Fruit fly (Drosophila melanogaster) whole organism, embryonic: Measurements from ENCODE around the gene CG13676.

ENCODE experiments used
- Awh ChIP-seq: fragments of 200-800 bp; sonication (Bioruptor generic); IDR thresholded peaks from 2 replicates; pipeline ENCODE4, ENCODE4 v1.3.6; 2022; ENCODE audit warnings: missing biosample characterization, missing genetic modification characterization
- Bgb ChIP-seq: fragments of 200-800 bp; sonication (Bioruptor generic); IDR thresholded peaks from 2 replicates; pipeline ENCODE4 v1.3.6; 2022; ENCODE audit warnings: missing biosample characterization, missing genetic modification characterization; ENCODE audit not compliant: partially characterized antibody
- CG11695 ChIP-seq: fragments of 200-800 bp; sonication (Bioruptor generic); IDR thresholded peaks from 3 replicates; pipeline ENCODE4 v1.3.6; 2022; ENCODE audit warnings: missing biosample characterization, missing genetic modification characterization
- CG1233 ChIP-seq: fragments of 200-800 bp; sonication (Bioruptor generic); optimal IDR thresholded peaks from 4 replicates; lab custom pipeline; 2018; ENCODE audit warnings: missing biosample characterization, mild to moderate bottlenecking, missing genetic modification characterization
- CG14667 ChIP-seq: fragments of 200-800 bp; sonication (Bioruptor generic); IDR thresholded peaks from 2 replicates; pipeline ENCODE4 v1.3.6; 2022; ENCODE audit warnings: missing biosample characterization, missing genetic modification characterization
- CG17361 ChIP-seq: fragments of 200-800 bp; sonication (Bioruptor generic); IDR thresholded peaks from 3 replicates; pipeline ENCODE4 v1.3.6; 2022; ENCODE audit warnings: missing biosample characterization, missing genetic modification characterization
- CG17612 ChIP-seq: fragments of 200-800 bp; sonication (Bioruptor generic); IDR thresholded peaks from 2 replicates; pipeline ENCODE4 v1.3.6; 2022; ENCODE audit warnings: missing biosample characterization, missing genetic modification characterization
- CG18262 ChIP-seq: fragments of 200-800 bp; optimal IDR thresholded peaks from 3 replicates; lab custom pipeline; 2019; ENCODE audit warnings: missing biosample characterization, mild to moderate bottlenecking, missing genetic modification characterization, moderate library complexity
- CG4282 ChIP-seq: fragments of 200-800 bp; sonication (Bioruptor generic); optimal IDR thresholded peaks from 2 replicates; lab custom pipeline; 2016; ENCODE audit warnings: missing biosample characterization, missing genetic modification characterization
- CG6689 ChIP-seq: fragments of 200-800 bp; sonication (Bioruptor generic); IDR thresholded peaks from 2 replicates; pipeline ENCODE4 v1.3.6; 2022; ENCODE audit warnings: missing biosample characterization, missing genetic modification characterization
- CG7271 ChIP-seq: fragments of 200-800 bp; sonication (Bioruptor generic); optimal IDR thresholded peaks from 2 replicates; lab custom pipeline; 2018; ENCODE audit warnings: missing biosample characterization, mild to moderate bottlenecking, missing genetic modification characterization, moderate library complexity
- CG7928 ChIP-seq: fragments of 200-800 bp; sonication (Bioruptor generic); optimal IDR thresholded peaks from 2 replicates; lab custom pipeline; 2017; ENCODE audit warnings: missing biosample characterization, mild to moderate bottlenecking, missing genetic modification characterization
- CG8290 ChIP-seq, 3 experiments: fragments of 200-800 bp; sonication (Bioruptor generic); optimal IDR thresholded peaks; 2 replicates each; lab custom pipeline; 2016 to 2019; ENCODE audit warnings: missing biosample characterization in 3 of 3, missing genetic modification characterization in 3 of 3, mild to moderate bottlenecking in 2 of 3, moderate library complexity in 1 of 3
- CG8765 ChIP-seq: fragments of 200-800 bp; sonication (Bioruptor generic); IDR thresholded peaks from 2 replicates; pipeline ENCODE4 v1.3.6; 2022; ENCODE audit warnings: missing biosample characterization, missing genetic modification characterization
- CG9609 ChIP-seq: fragments of 200-800 bp; sonication (Bioruptor generic); optimal IDR thresholded peaks from 3 replicates; lab custom pipeline; 2016; ENCODE audit warnings: missing biosample characterization, missing genetic modification characterization
- D ChIP-seq, 2 experiments: fragments of 200-800 bp in 1 of 2; fragments of >200 bp in 1 of 2; sonication (Bioruptor generic) in 1 of 2; optimal IDR thresholded peaks; 2 replicates in 1 of 2; 3 replicates in 1 of 2; lab custom pipeline; 2017; ENCODE audit warnings: mild to moderate bottlenecking in 1 of 2, missing biosample characterization in 1 of 2, missing genetic modification characterization in 1 of 2, missing genetic modification reagents in 1 of 2
- D19A ChIP-seq: fragments of 200-800 bp; optimal IDR thresholded peaks from 3 replicates; lab custom pipeline; 2019; ENCODE audit warnings: missing biosample characterization, mild to moderate bottlenecking, missing genetic modification characterization, moderate library complexity
- Dip2 ChIP-seq: fragments of 200-800 bp; sonication (Bioruptor generic); IDR thresholded peaks from 2 replicates; pipeline ENCODE4 v1.3.6; 2022; ENCODE audit warnings: missing biosample characterization, missing genetic modification characterization
- Dip3 ChIP-seq: fragments of 200-800 bp; sonication (Bioruptor generic); optimal IDR thresholded peaks from 3 replicates; lab custom pipeline; 2016; ENCODE audit warnings: missing biosample characterization, missing genetic modification characterization
- Doc2 ChIP-seq: fragments of 200-800 bp; sonication (Bioruptor generic); IDR thresholded peaks from 2 replicates; pipeline ENCODE4 v1.3.6; 2022; ENCODE audit warnings: missing biosample characterization, missing genetic modification characterization
- Ets65A ChIP-seq: fragments of 200-800 bp; sonication (Bioruptor generic); peaks from one replicate; lab custom pipeline; 2016; ENCODE audit warnings: missing biosample characterization, missing genetic modification characterization
- Fer1 ChIP-seq: fragments of 200-800 bp; sonication (Bioruptor generic); optimal IDR thresholded peaks from 2 replicates; lab custom pipeline; 2017; ENCODE audit warnings: missing biosample characterization, mild to moderate bottlenecking, missing genetic modification characterization
- H15 ChIP-seq: fragments of 200-800 bp; sonication (Bioruptor generic); IDR thresholded peaks from 3 replicates; pipeline ENCODE4 v1.3.6; 2022; ENCODE audit warnings: missing biosample characterization, missing genetic modification characterization
- NFAT ChIP-seq: fragments of 200-800 bp; sonication (Bioruptor generic); IDR thresholded peaks from 2 replicates; pipeline ENCODE4 v1.3.6; 2022; ENCODE audit warnings: missing biosample characterization, missing genetic modification characterization
- Sry-δ ChIP-seq: fragments of 200-800 bp; sonication (Bioruptor generic); optimal IDR thresholded peaks from 2 replicates; lab custom pipeline; 2016; ENCODE audit warnings: missing biosample characterization, missing genetic modification characterization
- Stat92E ChIP-seq, 3 experiments: fragments of >200 bp in 2 of 3; fragments of 200-800 bp in 1 of 3; sonication (Bioruptor generic) in 1 of 3; optimal IDR thresholded peaks; 2 replicates each; lab custom pipeline; 2017 to 2019; ENCODE audit warnings: missing biosample characterization in 3 of 3, missing genetic modification characterization in 3 of 3, mild to moderate bottlenecking in 1 of 3, moderate library complexity in 1 of 3
- Vsx1 ChIP-seq: fragments of 200-800 bp; sonication (Bioruptor generic); optimal IDR thresholded peaks from 2 replicates; lab custom pipeline; 2017; ENCODE audit warnings: missing biosample characterization, mild to moderate bottlenecking, missing genetic modification characterization, missing genetic modification reagents
- ac ChIP-seq: fragments of 200-800 bp; sonication (Bioruptor generic); optimal IDR thresholded peaks from 3 replicates; lab custom pipeline; 2017; ENCODE audit warnings: missing biosample characterization, mild to moderate bottlenecking, missing genetic modification characterization
- aop ChIP-seq: fragments of 200-800 bp; sonication (Bioruptor generic); IDR thresholded peaks from 2 replicates; pipeline ENCODE4 v1.3.6; 2022; ENCODE audit warnings: missing biosample characterization, missing genetic modification characterization
- ase ChIP-seq: fragments of 200-800 bp; sonication (Bioruptor generic); IDR thresholded peaks from 3 replicates; pipeline ENCODE4 v1.3.6; 2022; ENCODE audit warnings: missing biosample characterization, missing genetic modification characterization
- chn ChIP-seq: fragments of 200-800 bp; sonication (Bioruptor generic); optimal IDR thresholded peaks from 2 replicates; lab custom pipeline; 2016; ENCODE audit warnings: missing biosample characterization, missing genetic modification characterization
- dimm ChIP-seq: fragments of 200-800 bp; sonication (Bioruptor generic); IDR thresholded peaks from 2 replicates; pipeline ENCODE4 v1.3.6; 2022; ENCODE audit warnings: missing biosample characterization, missing genetic modification characterization
- disco-r ChIP-seq: fragments of 200-800 bp; sonication (Bioruptor generic); optimal IDR thresholded peaks from 2 replicates; lab custom pipeline; 2016; ENCODE audit warnings: missing biosample characterization, missing genetic modification characterization
- ems ChIP-seq: fragments of 200-800 bp; sonication (Bioruptor generic); optimal IDR thresholded peaks from 3 replicates; lab custom pipeline; 2016; ENCODE audit warnings: missing biosample characterization, missing genetic modification characterization
- fd102C ChIP-seq: fragments of 200-800 bp; sonication (Bioruptor generic); optimal IDR thresholded peaks from 2 replicates; lab custom pipeline; 2018; ENCODE audit warnings: missing biosample characterization, mild to moderate bottlenecking, missing genetic modification characterization, moderate library complexity
- gcm ChIP-seq: fragments of 200-800 bp; sonication (Bioruptor generic); optimal IDR thresholded peaks from 2 replicates; lab custom pipeline; 2019; ENCODE audit warnings: missing biosample characterization, mild to moderate bottlenecking, missing genetic modification characterization, moderate library complexity
- gcm2 ChIP-seq: fragments of 200-800 bp; sonication (Bioruptor generic); optimal IDR thresholded peaks from 2 replicates; lab custom pipeline; 2016; ENCODE audit warnings: missing biosample characterization, missing genetic modification characterization
- h ChIP-seq: fragments of >200 bp; optimal IDR thresholded peaks from 2 replicates; lab custom pipeline; 2017
- hb ChIP-seq: fragments of 200-800 bp; sonication (Bioruptor generic); IDR thresholded peaks from 3 replicates; pipeline ENCODE4 v1.3.6; 2022; ENCODE audit warnings: missing biosample characterization, missing genetic modification characterization; ENCODE audit not compliant: partially characterized antibody
- hbn ChIP-seq: fragments of 200-800 bp; sonication (Bioruptor generic); IDR thresholded peaks from 2 replicates; pipeline ENCODE4 v1.3.6; 2022; ENCODE audit warnings: missing biosample characterization, missing genetic modification characterization; ENCODE audit not compliant: partially characterized antibody
- jigr1 ChIP-seq: fragments of 200-800 bp; sonication (Bioruptor generic); IDR thresholded peaks from 3 replicates; pipeline ENCODE4 v1.3.6; 2022; ENCODE audit warnings: missing biosample characterization, missing genetic modification characterization
- lola ChIP-seq, 3 experiments: fragments of >200 bp in 2 of 3; fragments of 200-800 bp in 1 of 3; sonication (Bioruptor generic) in 1 of 3; optimal IDR thresholded peaks; 2 replicates each; lab custom pipeline; 2017 to 2019; ENCODE audit warnings: missing biosample characterization in 3 of 3, missing genetic modification characterization in 3 of 3, mild to moderate bottlenecking in 1 of 3, moderate library complexity in 1 of 3
- nerfin-1 ChIP-seq: fragments of 200-800 bp; sonication (Bioruptor generic); optimal IDR thresholded peaks from 3 replicates; lab custom pipeline; 2019; ENCODE audit warnings: missing biosample characterization, mild to moderate bottlenecking, missing genetic modification characterization, moderate library complexity
- nmo ChIP-seq: fragments of 200-800 bp; sonication (Bioruptor generic); optimal IDR thresholded peaks from 2 replicates; lab custom pipeline; 2018; ENCODE audit warnings: missing biosample characterization, mild to moderate bottlenecking, missing genetic modification characterization, moderate library complexity
- odd ChIP-seq: fragments of 200-800 bp; sonication (Bioruptor generic); optimal IDR thresholded peaks from 2 replicates; lab custom pipeline; 2017; ENCODE audit warnings: missing biosample characterization, mild to moderate bottlenecking, missing genetic modification characterization
- repo ChIP-seq: fragments of 200-800 bp; sonication (Bioruptor generic); optimal IDR thresholded peaks from 2 replicates; lab custom pipeline; 2016; ENCODE audit warnings: missing biosample characterization, missing genetic modification characterization
- rib ChIP-seq: fragments of 200-800 bp; sonication (Bioruptor generic); IDR thresholded peaks from 2 replicates; pipeline ENCODE4 v1.3.6; 2022; ENCODE audit warnings: missing biosample characterization, missing genetic modification characterization
- seq ChIP-seq: fragments of 200-800 bp; sonication (Bioruptor generic); IDR thresholded peaks from 2 replicates; pipeline ENCODE4 v1.3.6; 2022; ENCODE audit warnings: missing biosample characterization, missing genetic modification characterization
- sob ChIP-seq: fragments of 200-800 bp; sonication (Bioruptor generic); IDR thresholded peaks from 2 replicates; pipeline ENCODE4 v1.3.6; 2022; ENCODE audit warnings: missing biosample characterization, missing genetic modification characterization
- z ChIP-seq: fragments of 200-800 bp; sonication (Bioruptor generic); IDR thresholded peaks from 3 replicates; pipeline ENCODE4 v1.3.6; 2022; ENCODE audit warnings: missing biosample characterization, missing genetic modification characterization

Gene CG13676

DNA sequence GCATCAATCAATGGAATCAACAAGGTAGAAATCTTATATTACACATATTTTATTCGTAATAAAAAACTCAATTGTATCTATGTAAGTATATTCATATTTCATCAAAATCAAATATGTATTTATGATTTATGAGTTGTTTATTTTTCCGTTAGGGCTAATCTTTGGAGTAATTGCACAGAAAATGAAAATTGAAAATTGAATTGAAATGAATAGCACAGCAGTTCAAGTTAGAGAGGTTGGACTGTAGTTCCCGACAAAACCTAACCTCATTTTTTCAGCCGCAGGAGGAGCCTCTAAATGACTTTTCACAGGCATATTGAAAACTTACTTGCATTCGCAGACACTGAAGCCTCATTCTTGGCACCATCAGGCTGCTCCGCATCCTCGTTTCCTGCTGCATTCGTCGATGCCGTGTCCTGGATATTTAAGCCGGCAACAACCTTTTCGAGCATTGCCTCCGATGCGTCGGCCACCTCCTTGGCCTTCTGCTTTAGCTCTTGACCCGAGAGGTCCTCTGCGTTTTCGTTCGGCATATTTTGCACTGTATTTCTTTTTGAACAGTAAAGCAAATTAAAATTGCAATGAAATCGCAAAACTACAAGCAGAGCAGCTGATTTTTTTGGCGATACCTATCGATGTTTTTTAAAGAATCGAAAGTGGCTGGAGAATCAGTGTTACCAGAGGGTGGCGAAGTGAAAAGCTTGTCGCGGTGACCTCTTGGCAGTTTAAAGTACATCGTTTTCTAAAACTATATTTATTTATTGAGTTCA, 26.4 kb upstream of the CG13676 start, which contains the start of gene Nmt (continued):
- TF ChIP-seq ems (GFP tag; lab: Kevin White, UChicago) (no peak), Fer1 (GFP tag; lab: Kevin White, UChicago) (no peak), CG6689 (GFP tag; lab: Robert Waterston, UW) (no peak), fd102C (no peak), CG18262 (tag; lab: Kevin White, UChicago) (no peak), CG1233 (GFP tag; lab: Kevin White, UChicago) (no peak), CG11695 (GFP tag; lab: Robert Waterston, UW) (0 out of 3 replicates have a peak, but pooled peaks have one; percentile 6), z (no peak), sob (GFP tag; lab: Robert Waterston, UW) (no peak), Dip2 (no peak), CG17361 (GFP tag; lab: Robert Waterston, UW) (no peak), Sry-δ (GFP tag; lab: Kevin White, UChicago) (peak; percentile 68), nmo (GFP tag; lab: Kevin White, UChicago) (no peak), repo (no peak), CG17612 (GFP tag; lab: Robert Waterston, UW) (no peak), disco-r (no peak), D19A (tag; lab: Kevin White, UChicago) (no peak), odd (no peak), CG9609 (no peak), dimm (no peak), Dip3 (peak; percentile 4), chn (GFP tag; lab: Kevin White, UChicago) (no peak), CG7928 (GFP tag; lab: Kevin White, UChicago) (no peak), Doc2 (no peak), ase (no peak), jigr1 (no peak), CG8290 (GFP tag; optimal IDR thresholded peaks at IDR 0.05; lab: Kevin White, UChicago) (no peak), CG8290 (tag; optimal IDR thresholded peaks at IDR 0.05; lab: Kevin White, UChicago) (peak in 1 of 2 experiments; percentile 3), ac (GFP tag; lab: Kevin White, UChicago) (no peak), seq (GFP tag; lab: Robert Waterston, UW) (no peak), rib (GFP tag; lab: Robert Waterston, UW) (no peak), aop (GFP tag; lab: Robert Waterston, UW) (no peak), Vsx1 (no peak), CG14667 (peak; percentile 36; the same call in 1 of the 2 replicates), Bgb (peak; percentile 80), Stat92E (GFP tag; optimal IDR thresholded peaks at IDR 0.05; lab: Kevin White, UChicago) (no peak), CG7271 (tag; lab: Kevin White, UChicago) (no peak), hbn (GFP tag; lab: Robert Waterston, UW) (peak; percentile 86), NFAT (GFP tag; lab: Robert Waterston, UW) (no peak), gcm (no peak), CG4282 (GFP tag; lab: Kevin White, UChicago) (no peak), Awh (GFP tag; lab: Robert Waterston, UW) (no peak), lola (GFP tag; optimal IDR thresholded peaks at IDR 0.05; lab: Kevin White, UChicago) (peak in 1 of 3 experiments; percentile 5), nerfin-1 (tag; lab: Kevin White, UChicago) (no peak), Ets65A (GFP tag; lab: Kevin White, UChicago) (peak; percentile 90), hb (GFP tag; lab: Robert Waterston, UW) (0 out of 3 replicates have a peak, but pooled peaks have one; percentile 24), h (no peak), H15 (no peak), D (optimal IDR thresholded peaks at IDR 0.05; lab: Kevin White, UChicago) (no peak), D (GFP tag; optimal IDR thresholded peaks at IDR 0.05; lab: Kevin White, UChicago) (no peak), gcm2 (GFP tag; lab: Kevin White, UChicago) (no peak), CG8765 (no peak)
